Fruit fly (Drosophila melanogaster) whole organism, embryonic: ENCODE measurements around the gene TBC1D16.
A peak's percentile ranks its signal among the peaks of the same experiment; 100 is the strongest.

Source experiments
- Abd-B ChIP-seq: fragments of 200-800 bp; sonication (Bioruptor generic); optimal IDR thresholded peaks from 2 replicates; lab custom pipeline; 2018; ENCODE audit warnings: missing biosample characterization, mild to moderate bottlenecking, missing genetic modification characterization, moderate library complexity
- CG10565 ChIP-seq: fragments of 200-800 bp; sonication (Bioruptor generic); optimal IDR thresholded peaks from 3 replicates; lab custom pipeline; 2016; ENCODE audit warnings: missing biosample characterization, mild to moderate bottlenecking, missing genetic modification characterization
- CG11247 ChIP-seq: fragments of 200-800 bp; sonication (Bioruptor generic); IDR thresholded peaks from 2 replicates; pipeline ENCODE4 v1.3.6; 2022; ENCODE audit warnings: missing biosample characterization, missing genetic modification characterization
- CG11504 ChIP-seq: fragments of 200-800 bp; sonication (Bioruptor generic); optimal IDR thresholded peaks from 3 replicates; lab custom pipeline; 2019; ENCODE audit warnings: missing biosample characterization, mild to moderate bottlenecking, missing genetic modification characterization, moderate library complexity
- CG12236 ChIP-seq: fragments of 200-800 bp; sonication (Bioruptor generic); optimal IDR thresholded peaks from 2 replicates; lab custom pipeline; 2016; ENCODE audit warnings: missing biosample characterization, missing genetic modification characterization
- CG12769 ChIP-seq: fragments of 200-800 bp; sonication (Bioruptor generic); optimal IDR thresholded peaks from 2 replicates; lab custom pipeline; 2019; ENCODE audit warnings: missing biosample characterization, mild to moderate bottlenecking, missing genetic modification characterization, moderate library complexity
- CG13424 ChIP-seq: fragments of 200-800 bp; sonication (Bioruptor generic); optimal IDR thresholded peaks from 2 replicates; lab custom pipeline; 2019; ENCODE audit warnings: missing biosample characterization, mild to moderate bottlenecking, missing genetic modification characterization, moderate library complexity
- CG1529 ChIP-seq: fragments of 200-800 bp; sonication (Bioruptor generic); optimal IDR thresholded peaks from 3 replicates; lab custom pipeline; 2018; ENCODE audit warnings: missing biosample characterization, missing genetic modification characterization
- CG15479 ChIP-seq: fragments of 200-800 bp; sonication (Bioruptor generic); optimal IDR thresholded peaks from 3 replicates; lab custom pipeline; 2019; ENCODE audit warnings: missing biosample characterization, mild to moderate bottlenecking, missing genetic modification characterization, moderate library complexity
- CG17912 ChIP-seq: fragments of 200-800 bp; sonication (Bioruptor generic); optimal IDR thresholded peaks from 2 replicates; lab custom pipeline; 2018; ENCODE audit warnings: missing biosample characterization, mild to moderate bottlenecking, missing genetic modification characterization
- CG18599 ChIP-seq: fragments of 200-800 bp; sonication (Bioruptor generic); optimal IDR thresholded peaks from 3 replicates; lab custom pipeline; 2017; ENCODE audit warnings: missing biosample characterization, missing genetic modification characterization, mild to moderate bottlenecking, moderate library complexity, missing genetic modification reagents
- CG2678 ChIP-seq: fragments of 200-800 bp; sonication (Bioruptor generic); optimal IDR thresholded peaks from 3 replicates; lab custom pipeline; 2019; ENCODE audit warnings: missing biosample characterization, mild to moderate bottlenecking, missing genetic modification characterization, moderate library complexity
- CG2712 ChIP-seq: fragments of 200-800 bp; optimal IDR thresholded peaks from 3 replicates; lab custom pipeline; 2019; ENCODE audit warnings: missing biosample characterization, mild to moderate bottlenecking, missing genetic modification characterization, moderate library complexity
- CG30403 ChIP-seq: fragments of 200-800 bp; sonication (Bioruptor generic); optimal IDR thresholded peaks from 3 replicates; lab custom pipeline; 2016; ENCODE audit warnings: missing biosample characterization, missing genetic modification characterization
- CG32772 ChIP-seq: fragments of 200-800 bp; sonication (Bioruptor generic); IDR thresholded peaks from 2 replicates; pipeline ENCODE4 v1.3.6; 2022; ENCODE audit warnings: missing biosample characterization, missing genetic modification characterization
- CG4360 ChIP-seq: fragments of 200-800 bp; sonication (Bioruptor generic); IDR thresholded peaks from 2 replicates; pipeline ENCODE4 v1.3.6; 2022; ENCODE audit warnings: missing biosample characterization, missing genetic modification characterization
- CG4730 ChIP-seq: fragments of 200-800 bp; sonication (Bioruptor generic); IDR thresholded peaks from 2 replicates; pipeline ENCODE4 v1.3.6; 2022; ENCODE audit warnings: missing biosample characterization, missing genetic modification characterization
- CG7786 ChIP-seq: fragments of 200-800 bp; sonication (Bioruptor generic); optimal IDR thresholded peaks from 2 replicates; lab custom pipeline; 2016; ENCODE audit warnings: missing biosample characterization, missing genetic modification characterization
- CG9727 ChIP-seq: fragments of 200-800 bp; sonication (Bioruptor generic); optimal IDR thresholded peaks from 3 replicates; lab custom pipeline; 2017; ENCODE audit warnings: missing biosample characterization, mild to moderate bottlenecking, missing genetic modification characterization
- CG9797 ChIP-seq: fragments of 200-800 bp; sonication (Bioruptor generic); optimal IDR thresholded peaks from 3 replicates; lab custom pipeline; 2018; ENCODE audit warnings: missing biosample characterization, mild to moderate bottlenecking, missing genetic modification characterization
- Dad ChIP-seq: fragments of 200-800 bp; sonication (Bioruptor generic); optimal IDR thresholded peaks from 3 replicates; lab custom pipeline; 2016; ENCODE audit warnings: missing biosample characterization, missing genetic modification characterization
- Dp ChIP-seq: fragments of 200-800 bp; sonication (Bioruptor generic); optimal IDR thresholded peaks from 2 replicates; lab custom pipeline; 2018; ENCODE audit warnings: missing biosample characterization, mild to moderate bottlenecking, missing genetic modification characterization, moderate library complexity
- Elba2 ChIP-seq: fragments of 200-800 bp; sonication (Bioruptor generic); optimal IDR thresholded peaks from 3 replicates; lab custom pipeline; 2016; ENCODE audit warnings: missing biosample characterization, missing genetic modification characterization
- Gug ChIP-seq: fragments of 200-800 bp; sonication (Bioruptor generic); IDR thresholded peaks from 4 replicates; pipeline ENCODE4 v1.3.6; 2022; ENCODE audit warnings: missing biosample characterization, missing genetic modification characterization
- Hand ChIP-seq: fragments of 200-800 bp; sonication (Bioruptor generic); optimal IDR thresholded peaks from 2 replicates; lab custom pipeline; 2017; ENCODE audit warnings: mild to moderate bottlenecking, missing biosample characterization, missing genetic modification reagents, missing genetic modification characterization
- HmgD ChIP-seq: fragments of 200-800 bp; sonication (Bioruptor generic); optimal IDR thresholded peaks from 3 replicates; lab custom pipeline; 2016; ENCODE audit warnings: missing biosample characterization, missing genetic modification characterization
- HmgZ ChIP-seq: fragments of 200-800 bp; sonication (Bioruptor generic); optimal IDR thresholded peaks from 2 replicates; lab custom pipeline; 2018; ENCODE audit warnings: missing biosample characterization, mild to moderate bottlenecking, missing genetic modification characterization
- Mad ChIP-seq: fragments of 200-800 bp; sonication (Bioruptor generic); optimal IDR thresholded peaks from 2 replicates; lab custom pipeline; 2016; ENCODE audit warnings: missing biosample characterization, missing genetic modification characterization
- Max ChIP-seq: fragments of 200-800 bp; sonication (Bioruptor generic); optimal IDR thresholded peaks from 2 replicates; lab custom pipeline; 2016; ENCODE audit warnings: missing biosample characterization, mild to moderate bottlenecking, missing genetic modification characterization
- NK7.1 ChIP-seq: fragments of 200-800 bp; sonication (Bioruptor generic); optimal IDR thresholded peaks from 3 replicates; lab custom pipeline; 2016; ENCODE audit warnings: missing biosample characterization, missing genetic modification characterization
- Rfx ChIP-seq: fragments of 200-800 bp; sonication (Bioruptor generic); IDR thresholded peaks from 2 replicates; pipeline ENCODE4 v1.3.6; 2022; ENCODE audit warnings: missing biosample characterization, missing genetic modification characterization
- ab ChIP-seq: fragments of 200-800 bp; sonication (Bioruptor generic); optimal IDR thresholded peaks from 2 replicates; lab custom pipeline; 2016; ENCODE audit warnings: missing biosample characterization, missing genetic modification characterization
- al ChIP-seq: fragments of 200-800 bp; sonication (Bioruptor generic); IDR thresholded peaks from 2 replicates; pipeline ENCODE4 v1.3.6; 2022; ENCODE audit warnings: missing biosample characterization, missing genetic modification characterization
- ap ChIP-seq: fragments of 200-800 bp; sonication (Bioruptor generic); IDR thresholded peaks from 2 replicates; pipeline ENCODE4 v1.3.6; 2022; ENCODE audit warnings: missing biosample characterization, missing genetic modification characterization
- az2 ChIP-seq: fragments of 200-800 bp; sonication (Bioruptor generic); optimal IDR thresholded peaks from 3 replicates; lab custom pipeline; 2016; ENCODE audit warnings: missing biosample characterization, missing genetic modification characterization
- bab2 ChIP-seq: fragments of 200-800 bp; sonication (Bioruptor generic); optimal IDR thresholded peaks from 2 replicates; lab custom pipeline; 2016; ENCODE audit warnings: missing biosample characterization, missing genetic modification characterization
- bigmax ChIP-seq: fragments of 200-800 bp; sonication (Bioruptor generic); optimal IDR thresholded peaks from 2 replicates; lab custom pipeline; 2018; ENCODE audit warnings: missing biosample characterization, mild to moderate bottlenecking, missing genetic modification characterization
- br ChIP-seq: fragments of >200 bp; optimal IDR thresholded peaks from 2 replicates; lab custom pipeline; 2017
- crol ChIP-seq: fragments of 200-800 bp; sonication (Bioruptor generic); IDR thresholded peaks from 2 replicates; pipeline ENCODE4 v1.3.6; 2022; ENCODE audit warnings: missing biosample characterization, missing genetic modification characterization
- dpn ChIP-seq, 2 experiments: fragments of 200-800 bp; sonication (Bioruptor generic); optimal IDR thresholded peaks; 3 replicates each; lab custom pipeline; 2016; ENCODE audit warnings: missing biosample characterization in 2 of 2, missing genetic modification characterization in 2 of 2
- ham ChIP-seq: fragments of 200-800 bp; sonication (Bioruptor generic); IDR thresholded peaks from 2 replicates; pipeline ENCODE4 v1.3.6; 2022; ENCODE audit warnings: missing biosample characterization, missing genetic modification characterization
- hkb ChIP-seq, 2 experiments: fragments of 200-800 bp in 1 of 2; fragments of >200 bp in 1 of 2; sonication (Bioruptor generic) in 1 of 2; IDR thresholded peaks in 1 of 2; optimal IDR thresholded peaks in 1 of 2; 2 replicates each; pipeline versions ENCODE4 v1.3.6 to Lab custom; 2017 to 2022; ENCODE audit warnings: missing biosample characterization in 1 of 2, missing genetic modification characterization in 1 of 2
- lbe ChIP-seq: fragments of 200-800 bp; sonication (Bioruptor generic); optimal IDR thresholded peaks from 2 replicates; lab custom pipeline; 2016; ENCODE audit warnings: missing biosample characterization, mild to moderate bottlenecking, missing genetic modification characterization
- nerfin-1 ChIP-seq: fragments of 200-800 bp; sonication (Bioruptor generic); optimal IDR thresholded peaks from 3 replicates; lab custom pipeline; 2019; ENCODE audit warnings: missing biosample characterization, mild to moderate bottlenecking, missing genetic modification characterization, moderate library complexity
- nmo ChIP-seq: fragments of 200-800 bp; sonication (Bioruptor generic); optimal IDR thresholded peaks from 2 replicates; lab custom pipeline; 2018; ENCODE audit warnings: missing biosample characterization, mild to moderate bottlenecking, missing genetic modification characterization, moderate library complexity
- onecut ChIP-seq: fragments of 200-800 bp; sonication (Bioruptor generic); IDR thresholded peaks from 2 replicates; pipeline ENCODE4 v1.3.6; 2022; ENCODE audit warnings: missing biosample characterization, missing genetic modification characterization
- ro ChIP-seq: fragments of 200-800 bp; sonication (Bioruptor generic); IDR thresholded peaks from 2 replicates; pipeline ENCODE4 v1.3.6; 2022; ENCODE audit warnings: missing biosample characterization, missing genetic modification characterization
- row ChIP-seq: fragments of 200-800 bp; sonication (Bioruptor generic); IDR thresholded peaks from 3 replicates; pipeline ENCODE4 v1.3.6; 2022; ENCODE audit warnings: missing biosample characterization, missing genetic modification characterization
- run ChIP-seq: fragments of 200-800 bp; sonication (Bioruptor generic); optimal IDR thresholded peaks from 3 replicates; lab custom pipeline; 2018; ENCODE audit warnings: missing biosample characterization, mild to moderate bottlenecking, missing genetic modification characterization
- tio ChIP-seq: fragments of 200-800 bp; sonication (Bioruptor generic); optimal IDR thresholded peaks from 2 replicates; lab custom pipeline; 2017; ENCODE audit warnings: missing biosample characterization, missing genetic modification characterization, inconsistent platforms
- vfl ChIP-seq: fragments of 200-800 bp; sonication (Bioruptor generic); optimal IDR thresholded peaks from 2 replicates; lab custom pipeline; 2016; ENCODE audit warnings: missing biosample characterization, missing genetic modification characterization

TBC1D16 gene

dm6 chr2L:10474268-10474678 is 38.8 kb upstream of the TBC1D16 start, which contains the start of gene RluA-1 (continued):
- TF ChIP-seq CG12769 (peak; percentile 98), CG11247 (GFP tag; lab: Robert Waterston, UW) (peak; percentile 99), vfl (GFP tag; lab: Kevin White, UChicago) (peak; percentile 96), CG32772 (peak; percentile 99), ro (peak; percentile 99), bab2 (GFP tag; lab: Kevin White, UChicago) (peak; percentile 96), HmgZ (tag; lab: Kevin White, UChicago) (peak; percentile 99), lbe (GFP tag; lab: Kevin White, UChicago) (peak; percentile 87), Dad (GFP tag; lab: Kevin White, UChicago) (peak; percentile 97), HmgD (GFP tag; lab: Kevin White, UChicago) (peak; percentile 53), al (GFP tag; lab: Robert Waterston, UW) (peak; percentile 93), Gug (peak; percentile 98), CG4360 (GFP tag; lab: Robert Waterston, UW) (peak; percentile 94), dpn (GFP tag; optimal IDR thresholded peaks at IDR 0.05; lab: Kevin White, UChicago) (peak; percentile 92 to 99), CG17912 (GFP tag; lab: Kevin White, UChicago) (peak; percentile 98), Abd-B (peak; percentile 97), CG2712 (peak; percentile 100), CG15479 (GFP tag; lab: Kevin White, UChicago) (peak; percentile 77), nerfin-1 (tag; lab: Kevin White, UChicago) (peak; percentile 99), ham (GFP tag; lab: Robert Waterston, UW) (peak; percentile 96), bigmax (GFP tag; lab: Kevin White, UChicago) (peak; percentile 80), CG10565 (GFP tag; lab: Kevin White, UChicago) (peak; percentile 96), CG11504 (tag; lab: Kevin White, UChicago) (peak; percentile 96), CG7786 (GFP tag; lab: Kevin White, UChicago) (peak; percentile 87), Elba2 (peak; percentile 94), onecut (GFP tag; lab: Robert Waterston, UW) (peak; percentile 94), CG12236 (GFP tag; lab: Kevin White, UChicago) (peak; percentile 86), br (lab: Kevin White, UChicago) (no peak), Dp (GFP tag; lab: Kevin White, UChicago) (peak; percentile 50), Hand (peak; percentile 96), CG9797 (peak; percentile 78), CG13424 (tag; lab: Kevin White, UChicago) (peak; percentile 100), CG2678 (tag; lab: Kevin White, UChicago) (peak; percentile 100), Mad (peak; percentile 98), ap (peak; percentile 91), CG4730 (GFP tag; lab: Robert Waterston, UW) (peak; percentile 99), CG9727 (GFP tag; lab: Kevin White, UChicago) (peak; percentile 99), row (GFP tag; lab: Robert Waterston, UW) (peak; percentile 99), az2 (GFP tag; lab: Kevin White, UChicago) (peak; percentile 100), nmo (peak; percentile 100), crol (GFP tag; lab: Robert Waterston, UW) (peak; percentile 70), tio (peak; percentile 98), run (tag; lab: Kevin White, UChicago) (peak; percentile 99), NK7.1 (GFP tag; lab: Kevin White, UChicago) (peak; percentile 86), CG1529 (GFP tag; lab: Kevin White, UChicago) (peak; percentile 99), CG18599 (GFP tag; lab: Kevin White, UChicago) (peak; percentile 99), CG30403 (GFP tag; lab: Kevin White, UChicago) (peak; percentile 99), ab (peak; percentile 92), hkb (optimal IDR thresholded peaks at IDR 0.05; lab: Kevin White, UChicago) (no peak), hkb (GFP tag; IDR thresholded peaks at IDR 0.05; lab: Robert Waterston, UW) (peak; percentile 100), Max (peak; percentile 99), Rfx (GFP tag; lab: Robert Waterston, UW) (peak; percentile 99)
